ENCODE assay signal across 4 fruit fly cellular contexts in genomic region chr2L:9529858-9530378, dm6.
A peak's percentile ranks its signal among the peaks of the same experiment; 100 is the strongest.
TF ChIP-seq lines count a peak whose summit lies in the region.

No protein-coding gene starts in this region.

- TF ChIP-seq CTCF in whole organism, embryonic (GFP tag; optimal IDR thresholded peaks at IDR 0.05; lab: Kevin White, UChicago), result no peak

TF ChIP-seq in whole organism, adult, 20 proteins besides CTCF, POLR2A, EP300 and RAD21:
- TF ChIP-seq CG1620 (GFP tag; optimal IDR thresholded peaks at IDR 0.05; lab: Kevin White, UChicago) (no peak), Crg-1 (GFP tag; optimal IDR thresholded peaks at IDR 0.05; lab: Kevin White, UChicago) (no peak), CG12768 (GFP tag; optimal IDR thresholded peaks at IDR 0.05; lab: Kevin White, UChicago) (peak; percentile 26), cnc (optimal IDR thresholded peaks at IDR 0.05; lab: Kevin White, UChicago) (no peak), bab1 (GFP tag; optimal IDR thresholded peaks at IDR 0.05; lab: Kevin White, UChicago) (no peak), toe (GFP tag; optimal IDR thresholded peaks at IDR 0.05; lab: Kevin White, UChicago) (no peak), CG5204 (GFP tag; optimal IDR thresholded peaks at IDR 0.05; lab: Kevin White, UChicago) (no peak), Hr96 (GFP tag; optimal IDR thresholded peaks at IDR 0.05; lab: Kevin White, UChicago) (no peak), Mnt (GFP tag; optimal IDR thresholded peaks at IDR 0.05; lab: Kevin White, UChicago) (no peak), cic (GFP tag; optimal IDR thresholded peaks at IDR 0.05; lab: Kevin White, UChicago) (peak; percentile 77), CG7045 (GFP tag; optimal IDR thresholded peaks at IDR 0.05; lab: Kevin White, UChicago) (no peak), tj (GFP tag; optimal IDR thresholded peaks at IDR 0.05; lab: Kevin White, UChicago) (no peak), Clk (GFP tag; optimal IDR thresholded peaks at IDR 0.05; lab: Kevin White, UChicago) (no peak), pad (GFP tag; optimal IDR thresholded peaks at IDR 0.05; lab: Kevin White, UChicago) (no peak), CG7101 (tag; optimal IDR thresholded peaks at IDR 0.05; lab: Kevin White, UChicago) (peak; percentile 11), kay (GFP tag; lab: Kevin White, UChicago; ENCODE audit: borderline replicate concordance) (peak; percentile 67), CG11617 (GFP tag; optimal IDR thresholded peaks at IDR 0.05; lab: Kevin White, UChicago) (peak; percentile 29), CG33017 (tag; optimal IDR thresholded peaks at IDR 0.05; lab: Kevin White, UChicago) (peak; percentile 27), ovo (GFP tag; optimal IDR thresholded peaks at IDR 0.05; lab: Kevin White, UChicago) (no peak), CG14711 (tag; optimal IDR thresholded peaks at IDR 0.05; lab: Kevin White, UChicago) (no peak)

TF ChIP-seq in whole organism, embryonic, 481 proteins besides CTCF, POLR2A, EP300 and RAD21 (continues in another document):
- TF ChIP-seq CG3281 (GFP tag; optimal IDR thresholded peaks at IDR 0.05; lab: Kevin White, UChicago) (peak; percentile 31), Deaf1 (tag; optimal IDR thresholded peaks at IDR 0.05; lab: Kevin White, UChicago) (no peak), Xrp1 (GFP tag; IDR thresholded peaks at IDR 0.05; lab: Robert Waterston, UW) (no peak), CG34376 (GFP tag; optimal IDR thresholded peaks at IDR 0.05; lab: Kevin White, UChicago) (peak; percentile 60), gem (tag; optimal IDR thresholded peaks at IDR 0.05; lab: Kevin White, UChicago) (no peak), HHEX (GFP tag; optimal IDR thresholded peaks at IDR 0.05; lab: Kevin White, UChicago) (no peak), Pdp1 (GFP tag; optimal IDR thresholded peaks at IDR 0.05; lab: Kevin White, UChicago) (peak in 1 of 2 experiments; percentile 34), CG15479 (GFP tag; optimal IDR thresholded peaks at IDR 0.05; lab: Kevin White, UChicago) (peak; percentile 23), gro (GFP tag; optimal IDR thresholded peaks at IDR 0.05; lab: Kevin White, UChicago) (peak; percentile 5), Meics (GFP tag; optimal IDR thresholded peaks at IDR 0.05; lab: Kevin White, UChicago) (peak; percentile 34), CG12155 (GFP tag; optimal IDR thresholded peaks at IDR 0.05; lab: Kevin White, UChicago) (no peak), exex (tag; optimal IDR thresholded peaks at IDR 0.05; lab: Kevin White, UChicago) (peak; percentile 46), Fer1 (GFP tag; optimal IDR thresholded peaks at IDR 0.05; lab: Kevin White, UChicago) (peak; percentile 18), CG32772 (GFP tag; IDR thresholded peaks at IDR 0.05; lab: Robert Waterston, UW) (no peak), caup (GFP tag; optimal IDR thresholded peaks at IDR 0.05; lab: Kevin White, UChicago; ENCODE audit: severe bottlenecking) (peak; percentile 57), YL-1 (GFP tag; optimal IDR thresholded peaks at IDR 0.05; lab: Kevin White, UChicago) (no peak), CG17385 (GFP tag; optimal IDR thresholded peaks at IDR 0.05; lab: Kevin White, UChicago) (no peak), croc (GFP tag; conservative IDR thresholded peaks at IDR 0.05; lab: Robert Waterston, UW) (no peak), CG17568 (GFP tag; optimal IDR thresholded peaks at IDR 0.05; lab: Kevin White, UChicago) (no peak), CG13296 (GFP tag; optimal IDR thresholded peaks at IDR 0.05; lab: Kevin White, UChicago) (peak; percentile 2), CG6765 (GFP tag; optimal IDR thresholded peaks at IDR 0.05; lab: Kevin White, UChicago) (peak; percentile 7), ab (GFP tag; optimal IDR thresholded peaks at IDR 0.05; lab: Kevin White, UChicago) (no peak), CG14050 (GFP tag; IDR thresholded peaks at IDR 0.05; lab: Robert Waterston, UW) (no peak), Drgx (GFP tag; IDR thresholded peaks at IDR 0.05; lab: Robert Waterston, UW) (peak; percentile 27; the same call in 1 of the 2 replicates), CG2120 (GFP tag; optimal IDR thresholded peaks at IDR 0.05; lab: Kevin White, UChicago) (peak; percentile 5)

TF ChIP-seq in whole organism, prepupa, 60 proteins besides CTCF, POLR2A, EP300 and RAD21:
- TF ChIP-seq CG6792 (GFP tag; optimal IDR thresholded peaks at IDR 0.05; lab: Kevin White, UChicago), result no peak
- no peak for TF ChIP-seq CG8119 (GFP tag; IDR thresholded peaks at IDR 0.05; lab: Robert Waterston, UW)
- TF ChIP-seq OdsH (GFP tag; optimal IDR thresholded peaks at IDR 0.05; lab: Kevin White, UChicago), result no peak
- TF ChIP-seq fkh (GFP tag; optimal IDR thresholded peaks at IDR 0.05; lab: Kevin White, UChicago), result peak; percentile 54
- peak; percentile 44 for TF ChIP-seq CG32006 (GFP tag; optimal IDR thresholded peaks at IDR 0.05; lab: Kevin White, UChicago)
- TF ChIP-seq CG11762 (GFP tag; optimal IDR thresholded peaks at IDR 0.05; lab: Kevin White, UChicago; ENCODE audit: insufficient read depth), result no peak
- no peak for TF ChIP-seq Eip75B (GFP tag; optimal IDR thresholded peaks at IDR 0.05; lab: Kevin White, UChicago)
- no peak for TF ChIP-seq CG15336 (GFP tag; IDR thresholded peaks at IDR 0.05; lab: Robert Waterston, UW)
- no peak for TF ChIP-seq Smox (GFP tag; optimal IDR thresholded peaks at IDR 0.05; lab: Kevin White, UChicago)
- TF ChIP-seq Ets21C (GFP tag; optimal IDR thresholded peaks at IDR 0.05; lab: Kevin White, UChicago), result no peak
- TF ChIP-seq lz (GFP tag; optimal IDR thresholded peaks at IDR 0.05; lab: Kevin White, UChicago), result no peak
- no peak for TF ChIP-seq CG1621 (tag; optimal IDR thresholded peaks at IDR 0.05; lab: Kevin White, UChicago)
- TF ChIP-seq Eip78C (GFP tag; lab: Kevin White, UChicago), result peak; percentile 52
- no peak for TF ChIP-seq Hr4 (GFP tag; optimal IDR thresholded peaks at IDR 0.05; lab: Kevin White, UChicago)
- TF ChIP-seq CG6163 (GFP tag; IDR thresholded peaks at IDR 0.05; lab: Robert Waterston, UW), result 0 out of 3 replicates have a peak, but pooled peaks have one; percentile 29
- no peak for TF ChIP-seq CG4318 (GFP tag; optimal IDR thresholded peaks at IDR 0.05; lab: Kevin White, UChicago)
- no peak for TF ChIP-seq dsx (GFP tag; optimal IDR thresholded peaks at IDR 0.05; lab: Kevin White, UChicago; ENCODE audit: poor library complexity, severe bottlenecking)
- TF ChIP-seq cyc (GFP tag; optimal IDR thresholded peaks at IDR 0.05; lab: Kevin White, UChicago), result no peak
- TF ChIP-seq CG6276 (GFP tag; optimal IDR thresholded peaks at IDR 0.05; lab: Kevin White, UChicago), result peak; percentile 4
- peak; percentile 62 for TF ChIP-seq svp (GFP tag; lab: Kevin White, UChicago)
- no peak for TF ChIP-seq vri (GFP tag; optimal IDR thresholded peaks at IDR 0.05; lab: Kevin White, UChicago)
- TF ChIP-seq Gug (GFP tag; IDR thresholded peaks at IDR 0.05; lab: Robert Waterston, UW), result no peak
- TF ChIP-seq Blimp-1 (GFP tag; optimal IDR thresholded peaks at IDR 0.05; lab: Kevin White, UChicago), result no peak
- TF ChIP-seq dac (GFP tag; optimal IDR thresholded peaks at IDR 0.05; lab: Kevin White, UChicago), result no peak
- no peak for TF ChIP-seq Sox15 (GFP tag; optimal IDR thresholded peaks at IDR 0.05; lab: Kevin White, UChicago)

TF ChIP-seq in whole organism, pupa, 21 proteins besides CTCF, POLR2A, EP300 and RAD21:
- no peak for TF ChIP-seq rn (GFP tag; IDR thresholded peaks at IDR 0.05; lab: Robert Waterston, UW)
- 0 out of 3 replicates have a peak, but pooled peaks have one; percentile 27 for TF ChIP-seq fd96Ca (GFP tag; IDR thresholded peaks at IDR 0.05; lab: Robert Waterston, UW)
- TF ChIP-seq CG8301 (tag; optimal IDR thresholded peaks at IDR 0.05; lab: Kevin White, UChicago), result peak; percentile 6
- TF ChIP-seq Pif1B (GFP tag; optimal IDR thresholded peaks at IDR 0.05; lab: Kevin White, UChicago), result no peak
- peak; percentile 34 for TF ChIP-seq CG14655 (GFP tag; optimal IDR thresholded peaks at IDR 0.05; lab: Kevin White, UChicago)
